Fruit fly (Drosophila melanogaster) whole organism: ENCODE measurements around the gene CG33658.

Experiments used
- Dll ChIP-seq: fragments of >200 bp; optimal IDR thresholded peaks from 2 replicates; lab custom pipeline; 2017
- EcR ChIP-seq, 2 experiments: fragments of >200 bp; optimal IDR thresholded peaks; 2 replicates each; lab custom pipeline; 2017; ENCODE audit warnings: missing biosample characterization in 2 of 2, missing genetic modification characterization in 2 of 2, missing genetic modification reagents in 2 of 2
- pan ChIP-seq: fragments of >200 bp; optimal IDR thresholded peaks from 2 replicates; lab custom pipeline; 2017
- usp ChIP-seq: fragments of >200 bp; optimal IDR thresholded peaks from 2 replicates; lab custom pipeline; 2017; ENCODE audit warnings: missing biosample characterization, missing genetic modification characterization, mixed read lengths

- no peak for TF ChIP-seq Dll (lab: Kevin White, UChicago)
- TF ChIP-seq usp: no peak
- no peak for TF ChIP-seq pan (lab: Kevin White, UChicago)
- no peak for TF ChIP-seq EcR (GFP tag; optimal IDR thresholded peaks at IDR 0.05; lab: Kevin White, UChicago)
Observed at dm6 chr3R:24859701-24860100, 18.7 kb upstream of the CG33658 start, which contains the start of gene ppk22.
